Fruit fly (Drosophila melanogaster) whole organism, embryonic: Measurements from ENCODE around the gene kek6.

Experiments
- CG11093 ChIP-seq: fragments of 200-800 bp; sonication (Bioruptor generic); IDR thresholded peaks from 3 replicates; pipeline ENCODE4 v1.3.6; 2022; ENCODE audit warnings: missing biosample characterization, missing genetic modification characterization
- CG12219 ChIP-seq: fragments of 200-800 bp; sonication (Bioruptor generic); optimal IDR thresholded peaks from 3 replicates; lab custom pipeline; 2018; ENCODE audit warnings: missing biosample characterization, mild to moderate bottlenecking, missing genetic modification characterization
- CG7556 ChIP-seq: fragments of 200-800 bp; sonication (Bioruptor generic); optimal IDR thresholded peaks from 2 replicates; lab custom pipeline; 2017; ENCODE audit warnings: missing biosample characterization, mild to moderate bottlenecking, missing genetic modification characterization
- MTF-1 ChIP-seq: fragments of 200-800 bp; sonication (Bioruptor generic); optimal IDR thresholded peaks from 2 replicates; lab custom pipeline; 2018; ENCODE audit warnings: missing biosample characterization, mild to moderate bottlenecking, missing genetic modification characterization, borderline replicate concordance
- NC2β ChIP-seq: fragments of 200-800 bp; sonication (Bioruptor generic); optimal IDR thresholded peaks from 2 replicates; lab custom pipeline; 2016; ENCODE audit warnings: missing biosample characterization, missing genetic modification characterization
- ase ChIP-seq: fragments of 200-800 bp; sonication (Bioruptor generic); IDR thresholded peaks from 3 replicates; pipeline ENCODE4 v1.3.6; 2022; ENCODE audit warnings: missing biosample characterization, missing genetic modification characterization
- az2 ChIP-seq: fragments of 200-800 bp; sonication (Bioruptor generic); optimal IDR thresholded peaks from 3 replicates; lab custom pipeline; 2016; ENCODE audit warnings: missing biosample characterization, missing genetic modification characterization
- bcd ChIP-seq: fragments of 200-800 bp; sonication (Bioruptor generic); optimal IDR thresholded peaks from 2 replicates; lab custom pipeline; 2017; ENCODE audit warnings: missing biosample characterization, mild to moderate bottlenecking, missing genetic modification characterization
- org-1 ChIP-seq: fragments of 200-800 bp; sonication (Bioruptor generic); optimal IDR thresholded peaks from 2 replicates; lab custom pipeline; 2017; ENCODE audit warnings: missing biosample characterization, missing genetic modification characterization
- pan ChIP-seq, 4 experiments: fragments of >200 bp in 3 of 4; fragments of 200-800 bp in 1 of 4; sonication (Bioruptor generic) in 1 of 4; optimal IDR thresholded peaks in 3 of 4; IDR thresholded peaks in 1 of 4; 2 replicates each; pipeline versions ENCODE4 v1.3.6 to Lab custom; 2017 to 2022; ENCODE audit warnings: missing biosample characterization in 2 of 4, missing genetic modification characterization in 2 of 4, mixed read lengths in 1 of 4
- slp2 ChIP-seq: fragments of 200-800 bp; sonication (Bioruptor generic); optimal IDR thresholded peaks from 2 replicates; lab custom pipeline; 2016; ENCODE audit warnings: missing biosample characterization, missing genetic modification characterization
- stwl ChIP-seq: fragments of 200-800 bp; sonication (Bioruptor generic); optimal IDR thresholded peaks from 3 replicates; lab custom pipeline; 2018; ENCODE audit warnings: missing biosample characterization, mild to moderate bottlenecking, missing genetic modification characterization, moderate library complexity

- TF ChIP-seq az2 (GFP tag; lab: Kevin White, UChicago) (no peak), bcd (GFP tag; lab: Kevin White, UChicago) (no peak), org-1 (no peak), stwl (tag; lab: Kevin White, UChicago) (no peak), CG12219 (GFP tag; lab: Kevin White, UChicago) (no peak), pan (optimal IDR thresholded peaks at IDR 0.05; lab: Kevin White, UChicago) (no peak), pan (GFP tag; optimal IDR thresholded peaks at IDR 0.05 in 1 of 2, IDR thresholded peaks at IDR 0.05 in 1 of 2) (no peak), MTF-1 (no peak), ase (GFP tag; lab: Robert Waterston, UW) (no peak), CG11093 (no peak), CG7556 (GFP tag; lab: Kevin White, UChicago) (no peak), NC2β (no peak), slp2 (no peak)
Observed at dm6 chr3R:31713306-31714123, 91.6 kb downstream of the kek6 start, which contains the start of gene ttk.
